Worm (Caenorhabditis elegans) whole organism, L4/young adult: Measurements from ENCODE around the gene dhs-20.

Experiments used
- W03F9.2 ChIP-seq: fragments of 150-350 bp; optimal IDR thresholded peaks from 2 replicates; lab custom pipeline; 2014; ENCODE audit warnings: missing biosample characterization, missing genetic modification characterization
- dao-5 ChIP-seq: sonication (generic microtip); optimal IDR thresholded peaks from 2 replicates; lab custom pipeline; 2016; ENCODE audit warnings: missing genotype, missing genetic modification characterization, moderate library complexity, missing compliant biosample characterization
- him-1 ChIP-seq: sonication (generic microtip); optimal IDR thresholded peaks from 2 replicates; lab custom pipeline; 2016; ENCODE audit warnings: missing genotype, missing genetic modification reagents, missing genetic modification characterization, missing compliant biosample characterization

The dhs-20 gene

ce11 chrV:11562643-11563042 is 41.7 kb downstream of the dhs-20 start, which contains the start of gene srx-86:
TSS of gene srx-86 (plus strand) at chrV:11562943.
- TF ChIP-seq W03F9.2 (tag; lab: Kevin White, UChicago), result no peak
- TF ChIP-seq dao-5 (tag; lab: Kevin White, UChicago), result no peak
- TF ChIP-seq him-1 (tag; lab: Kevin White, UChicago), result no peak

- TF ChIP-seq W03F9.2 (tag; lab: Kevin White, UChicago) (no peak), dao-5 (tag; lab: Kevin White, UChicago) (no peak), him-1 (tag; lab: Kevin White, UChicago) (no peak)
Measured at ce11 chrV:11554260-11554659, 50.1 kb downstream of the dhs-20 start, which contains the start of gene duo-1. TSS of gene duo-1 (plus strand) at chrV:11554630.

- TF ChIP-seq dao-5 (tag; lab: Kevin White, UChicago) (no peak), W03F9.2 (tag; lab: Kevin White, UChicago) (no peak), him-1 (tag; lab: Kevin White, UChicago) (no peak)
Measured at ce11 chrV:11552379-11552778, 52.0 kb downstream of the dhs-20 start, which contains the start of gene srx-85. TSS of gene srx-85 (plus strand) at chrV:11552679.
